Worm (Caenorhabditis elegans): ENCODE measurements around the gene B0244.16.

The B0244.16 gene

DNA sequence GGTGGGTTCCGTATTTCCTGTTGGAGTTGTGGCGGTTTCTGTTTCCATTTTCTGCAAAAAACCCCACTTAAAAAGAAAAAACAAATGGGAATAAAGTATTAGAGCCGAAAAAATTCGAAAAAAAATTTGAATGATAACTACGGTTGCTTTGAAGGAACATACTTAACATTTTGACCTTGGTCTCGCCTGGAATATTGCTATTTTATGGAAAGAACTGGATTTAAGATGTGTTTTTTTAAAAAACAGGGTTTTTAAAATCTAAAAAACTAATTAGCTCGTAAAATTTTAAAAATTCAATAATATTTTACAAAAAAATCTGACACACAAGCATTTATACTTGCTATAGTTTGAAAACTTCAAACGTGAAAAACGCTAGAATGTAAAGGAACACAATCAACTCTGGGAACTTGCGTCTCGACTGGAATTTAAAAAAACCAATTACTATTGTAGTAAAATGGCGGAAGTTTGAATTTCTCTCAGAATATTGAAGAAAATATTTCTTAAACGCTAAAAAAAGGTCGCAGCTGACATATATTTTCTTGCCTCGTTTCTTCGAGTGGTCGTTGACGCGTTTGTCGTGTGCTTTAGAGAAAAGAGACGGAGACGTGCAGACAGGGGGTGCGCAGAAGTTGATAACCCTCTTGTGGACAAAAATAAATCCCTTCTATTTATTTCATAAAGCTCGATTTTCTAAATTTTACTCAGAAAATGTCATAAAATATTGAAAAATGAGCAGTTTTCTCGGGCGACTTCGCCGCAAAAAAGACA lies 42.6 kb upstream of the B0244.16 start, which contains the start of the genes lgg-3 and rgs-5 (continued):
- TF ChIP-seq elt-1 (tag; optimal IDR thresholded peaks at IDR 0.05) (no peak), skn-1 (tag; optimal IDR thresholded peaks at IDR 0.05) (no peak), nhr-21 (tag; optimal IDR thresholded peaks at IDR 0.05) (no peak), unc-55 (GFP tag; optimal IDR thresholded peaks at IDR 0.05) (peak; percentile 61), snpc-4 (tag; optimal IDR thresholded peaks at IDR 0.05) (peak; percentile 34), nhr-25 (tag; optimal IDR thresholded peaks at IDR 0.05) (no peak), ztf-11 (tag; optimal IDR thresholded peaks at IDR 0.05) (no peak), mbf-1 (tag; optimal IDR thresholded peaks at IDR 0.05) (no peak)

DNA sequence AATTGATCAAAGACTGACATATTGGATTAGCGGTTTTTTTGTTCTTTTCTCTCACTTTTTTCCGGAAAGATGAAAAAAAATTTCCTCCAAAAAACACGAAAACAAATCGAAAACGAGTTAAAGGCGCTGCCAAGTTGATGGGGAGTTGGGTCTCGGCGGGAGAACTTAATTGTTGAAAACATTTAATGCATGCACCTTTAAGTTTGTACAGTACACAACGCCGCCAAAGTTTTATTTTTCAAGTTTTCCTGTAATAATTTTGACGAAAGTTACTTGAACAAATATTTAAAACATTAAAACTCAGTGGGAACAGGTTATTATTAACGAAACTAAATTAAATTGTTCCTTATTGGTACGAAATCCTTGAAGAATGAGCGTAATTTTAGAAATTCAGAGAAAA lies 39.3 kb upstream of the B0244.16 start:
- no peak for TF ChIP-seq dmd-4 (tag; optimal IDR thresholded peaks at IDR 0.05)
- TF ChIP-seq unc-39 (tag; optimal IDR thresholded peaks at IDR 0.05), result no peak
- no peak for TF ChIP-seq Y55F3AM.14 (GFP tag; optimal IDR thresholded peaks at IDR 0.05)
- TF ChIP-seq gmeb-1 (tag; optimal IDR thresholded peaks at IDR 0.05), result no peak
- TF ChIP-seq elt-1 (tag; optimal IDR thresholded peaks at IDR 0.05), result no peak
- TF ChIP-seq nhr-12 (tag; optimal IDR thresholded peaks at IDR 0.05), result no peak
- TF ChIP-seq lsy-2 (tag; optimal IDR thresholded peaks at IDR 0.05), result no peak
- TF ChIP-seq ceh-82 (tag; optimal IDR thresholded peaks at IDR 0.05), result no peak
- no peak for TF ChIP-seq snpc-4 (tag; optimal IDR thresholded peaks at IDR 0.05)
- no peak for TF ChIP-seq sem-4 (tag; optimal IDR thresholded peaks at IDR 0.05)
- TF ChIP-seq crh-2 (tag; optimal IDR thresholded peaks at IDR 0.05), result no peak
- no peak for TF ChIP-seq fos-1 (tag; optimal IDR thresholded peaks at IDR 0.05)
- no peak for TF ChIP-seq peb-1 (tag; optimal IDR thresholded peaks at IDR 0.05)
- no peak for TF ChIP-seq unc-62 (GFP tag; optimal IDR thresholded peaks at IDR 0.05)
- TF ChIP-seq ztf-11 (tag; optimal IDR thresholded peaks at IDR 0.05), result no peak

DNA sequence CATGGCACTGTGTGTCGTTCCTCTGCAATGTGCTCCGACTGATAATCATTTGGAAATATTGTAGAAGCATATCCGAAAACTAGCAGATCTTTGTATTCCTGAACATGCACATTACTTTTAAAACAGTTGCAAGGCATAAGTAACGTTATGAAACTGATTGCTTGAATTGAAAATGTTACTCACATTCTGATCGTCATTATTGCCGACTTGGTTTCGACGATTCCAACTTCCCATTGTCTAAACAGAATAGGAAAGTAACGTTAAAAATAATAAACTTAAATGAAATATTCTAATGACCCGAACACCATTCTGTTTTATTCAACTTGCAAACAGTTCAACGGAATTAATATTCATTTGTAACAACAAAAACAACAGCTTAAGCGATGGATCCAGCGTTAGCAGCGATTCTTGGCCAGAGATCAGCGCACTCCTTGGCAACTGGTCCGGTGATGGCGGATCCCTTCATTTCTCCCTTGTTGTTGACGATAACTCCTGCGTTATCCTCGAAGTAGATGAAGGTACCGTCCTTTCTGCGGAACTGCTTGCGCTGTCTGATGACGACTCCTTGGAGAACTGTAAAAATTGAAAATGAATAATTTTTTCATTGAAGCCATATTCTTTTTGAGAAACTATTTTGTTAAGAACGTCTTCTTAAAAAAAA lies 35.4 kb upstream of the B0244.16 start, which contains the start of gene swp-1:
swp-1 (minus strand) TSS at position 298 of the 661 bp plus-strand sequence.
- no peak for TF ChIP-seq gmeb-1 (tag; optimal IDR thresholded peaks at IDR 0.05)
- no peak for TF ChIP-seq nhr-12 (tag; optimal IDR thresholded peaks at IDR 0.05)
- no peak for TF ChIP-seq unc-62 (GFP tag; optimal IDR thresholded peaks at IDR 0.05)
- TF ChIP-seq ceh-16 (tag; optimal IDR thresholded peaks at IDR 0.05), result no peak
- no peak for TF ChIP-seq mab-5 (tag; optimal IDR thresholded peaks at IDR 0.05)
- TF ChIP-seq nhr-6 (tag; optimal IDR thresholded peaks at IDR 0.05), result no peak

DNA sequence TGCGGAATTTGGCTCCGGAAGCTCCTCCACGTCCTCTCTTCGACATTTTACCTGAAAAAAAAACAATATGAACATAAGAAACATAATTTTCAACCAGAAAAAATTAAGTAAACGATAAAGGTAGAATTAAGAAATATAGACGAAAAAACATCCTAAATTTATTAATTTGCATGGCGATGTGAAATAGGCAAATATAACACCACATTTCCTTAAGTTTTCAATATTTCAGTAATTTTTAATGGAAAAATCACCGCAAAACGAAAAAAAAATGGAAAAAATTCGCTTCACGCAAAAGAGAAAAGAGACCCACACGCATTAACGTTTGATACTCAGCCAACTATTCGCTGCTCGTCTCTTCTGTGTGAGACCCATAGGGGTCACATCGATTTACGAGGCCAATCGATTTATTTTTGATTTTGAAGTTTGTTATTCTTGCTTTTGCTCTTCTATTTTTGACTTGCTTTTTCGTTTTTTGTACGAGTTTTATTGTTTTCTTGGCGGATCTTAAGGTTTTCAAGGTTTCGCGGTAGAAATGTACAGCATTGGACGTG lies 34.6 kb upstream of the B0244.16 start, which contains the start of gene rpl-23:
rpl-23 (minus strand) TSS at position 51 of the 551 bp plus-strand sequence.
- TF ChIP-seq blmp-1 (tag; optimal IDR thresholded peaks at IDR 0.05; ENCODE audit: insufficient read depth), result peak; percentile 80
- peak; percentile 83 for TF ChIP-seq ama-1 (optimal IDR thresholded peaks at IDR 0.05)
- peak; percentile 92 for TF ChIP-seq nhr-6 (tag; optimal IDR thresholded peaks at IDR 0.05)
- no peak for TF ChIP-seq Y55F3AM.14 (GFP tag; optimal IDR thresholded peaks at IDR 0.05)
- peak; percentile 97 for TF ChIP-seq C34F6.9 (tag; optimal IDR thresholded peaks at IDR 0.05)
- peak; percentile 73 for TF ChIP-seq ceh-82 (tag; optimal IDR thresholded peaks at IDR 0.05)
- peak; percentile 55 for TF ChIP-seq ceh-16 (tag; optimal IDR thresholded peaks at IDR 0.05)
- TF ChIP-seq ZK546.5 (tag; optimal IDR thresholded peaks at IDR 0.05), result peak; percentile 59
- no peak for TF ChIP-seq nhr-11 (tag; optimal IDR thresholded peaks at IDR 0.05)
- peak; percentile 96 for TF ChIP-seq R02D3.7 (tag; optimal IDR thresholded peaks at IDR 0.05)
- peak; percentile 92 for TF ChIP-seq lin-11 (tag; optimal IDR thresholded peaks at IDR 0.05)
- TF ChIP-seq unc-62 (GFP tag; optimal IDR thresholded peaks at IDR 0.05), result no peak
- peak; percentile 84 for TF ChIP-seq sem-4 (tag; optimal IDR thresholded peaks at IDR 0.05)
- peak in 1 of 2 experiments; percentile 29 for TF ChIP-seq mdl-1 (tag; optimal IDR thresholded peaks at IDR 0.05)
- TF ChIP-seq mbf-1 (tag; optimal IDR thresholded peaks at IDR 0.05), result no peak
- peak; percentile 25 for TF ChIP-seq nhr-77 (tag; optimal IDR thresholded peaks at IDR 0.05)
- peak; percentile 100 for TF ChIP-seq unc-55 (GFP tag; optimal IDR thresholded peaks at IDR 0.05)
- TF ChIP-seq fos-1 (tag; optimal IDR thresholded peaks at IDR 0.05), result peak; percentile 93
- TF ChIP-seq F13H6.1 (tag; optimal IDR thresholded peaks at IDR 0.05), result peak; percentile 78
- TF ChIP-seq elt-1 (tag; optimal IDR thresholded peaks at IDR 0.05), result no peak
- TF ChIP-seq gmeb-1 (tag; optimal IDR thresholded peaks at IDR 0.05), result peak; percentile 91
- TF ChIP-seq sma-3 (GFP tag; optimal IDR thresholded peaks at IDR 0.05), result peak; percentile 88
- no peak for TF ChIP-seq ztf-11 (tag; optimal IDR thresholded peaks at IDR 0.05)
- TF ChIP-seq lin-13 (GFP tag; optimal IDR thresholded peaks at IDR 0.05), result peak; percentile 96
- TF ChIP-seq sma-9 (GFP tag; optimal IDR thresholded peaks at IDR 0.05), result peak; percentile 90
- no peak for TF ChIP-seq sma-9 (tag; optimal IDR thresholded peaks at IDR 0.05)
- peak; percentile 72 for TF ChIP-seq snpc-4 (tag; optimal IDR thresholded peaks at IDR 0.05)
- peak; percentile 97 for TF ChIP-seq crh-2 (tag; optimal IDR thresholded peaks at IDR 0.05)
- peak; percentile 88 for TF ChIP-seq ztf-4 (tag; optimal IDR thresholded peaks at IDR 0.05)
- peak; percentile 7 for TF ChIP-seq skn-1 (tag; optimal IDR thresholded peaks at IDR 0.05)
- TF ChIP-seq dmd-4 (tag; optimal IDR thresholded peaks at IDR 0.05), result no peak
- TF ChIP-seq nhr-25 (tag; optimal IDR thresholded peaks at IDR 0.05), result peak; percentile 95
- TF ChIP-seq egl-27 (tag; optimal IDR thresholded peaks at IDR 0.05), result peak; percentile 76
- no peak for TF ChIP-seq lin-39 (tag; optimal IDR thresholded peaks at IDR 0.05)
- peak; percentile 89 for TF ChIP-seq nhr-21 (tag; optimal IDR thresholded peaks at IDR 0.05)
- TF ChIP-seq nhr-10 (tag; optimal IDR thresholded peaks at IDR 0.05), result peak; percentile 12
- peak; percentile 85 for TF ChIP-seq mab-5 (tag; optimal IDR thresholded peaks at IDR 0.05)

Data from whole organism, L2 larva.